Worm (Caenorhabditis elegans) whole organism, L1 larva: ENCODE data around the gene str-211.
A peak's percentile ranks its signal among the peaks of the same experiment; 100 is the strongest.

Experiments used
- C04F5.9 ChIP-seq: sonication (generic microtip); optimal IDR thresholded peaks from 2 replicates; lab custom pipeline; 2016; ENCODE audit warnings: missing genetic modification characterization, missing compliant biosample characterization
- C34B4.2 ChIP-seq: sonication (generic microtip); optimal IDR thresholded peaks from 2 replicates; lab custom pipeline; 2017; ENCODE audit warnings: mild to moderate bottlenecking, missing genetic modification characterization, missing compliant biosample characterization
- Y116A8C.19 ChIP-seq: sonication (generic microtip); optimal IDR thresholded peaks from 2 replicates; lab custom pipeline; 2016; ENCODE audit warnings: missing compliant biosample characterization, missing genetic modification characterization, borderline replicate concordance
- blmp-1 ChIP-seq: fragments of 150-350 bp; optimal IDR thresholded peaks from 2 replicates; lab custom pipeline; 2014; ENCODE audit warnings: missing biosample characterization, missing genetic modification characterization
- ceh-8 ChIP-seq: fragments of 200-800 bp; sonication (Bioruptor generic); optimal IDR thresholded peaks from 2 replicates; lab custom pipeline; 2018; ENCODE audit warnings: mild to moderate bottlenecking, missing genetic modification characterization, moderate library complexity, missing compliant biosample characterization
- ceh-90 ChIP-seq: sonication (generic microtip); optimal IDR thresholded peaks from 2 replicates; lab custom pipeline; 2016; ENCODE audit warnings: missing genetic modification characterization, missing compliant biosample characterization
- dpl-1 ChIP-seq, 3 experiments: fragments of 150-350 bp in 2 of 3; sonication (generic microtip) in 1 of 3; optimal IDR thresholded peaks; 2 replicates each; lab custom pipeline; 2014 to 2017; ENCODE audit warnings: missing biosample characterization in 3 of 3, missing genetic modification characterization in 3 of 3, missing genetic modification reagents in 3 of 3
- dsc-1 ChIP-seq: sonication (generic microtip); optimal IDR thresholded peaks from 2 replicates; lab custom pipeline; 2016; ENCODE audit warnings: mild to moderate bottlenecking, missing genetic modification characterization, missing compliant biosample characterization
- efl-1 ChIP-seq, 4 experiments: fragments of 150-350 bp; optimal IDR thresholded peaks in 3 of 4; peaks in 1 of 4; 1 replicate in 1 of 4; 2 replicates in 3 of 4; lab custom pipeline; 2014; ENCODE audit warnings: missing biosample characterization in 2 of 4, missing genetic modification characterization in 2 of 4, missing genetic modification reagents in 2 of 4
- efl-3 ChIP-seq: fragments of 200-800 bp; sonication (Bioruptor generic); optimal IDR thresholded peaks from 2 replicates; lab custom pipeline; 2018; ENCODE audit warnings: mild to moderate bottlenecking, missing genetic modification characterization, missing compliant biosample characterization
- egl-13 ChIP-seq: sonication (generic microtip); optimal IDR thresholded peaks from 2 replicates; lab custom pipeline; 2016; ENCODE audit warnings: missing genotype, missing genetic modification reagents, missing genetic modification characterization, missing compliant biosample characterization
- elt-2 ChIP-seq: sonication (generic microtip); optimal IDR thresholded peaks from 2 replicates; lab custom pipeline; 2016; ENCODE audit warnings: missing genetic modification characterization, mild to moderate bottlenecking, inconsistent platforms, missing compliant biosample characterization, missing genetic modification reagents
- elt-3 ChIP-seq, 6 experiments: fragments of 150-350 bp in 1 of 6; sonication (generic microtip); optimal IDR thresholded peaks; 2 replicates each; lab custom pipeline; 2017 to 2018; ENCODE audit warnings: missing biosample characterization in 6 of 6, missing genetic modification characterization in 6 of 6, inconsistent platforms in 1 of 6
- fkh-8 ChIP-seq: sonication (generic microtip); optimal IDR thresholded peaks from 2 replicates; lab custom pipeline; 2016; ENCODE audit warnings: mild to moderate bottlenecking, missing genetic modification characterization, missing compliant biosample characterization
- hpl-2 ChIP-seq: fragments of 150-350 bp; optimal IDR thresholded peaks from 2 replicates; lab custom pipeline; 2014; ENCODE audit warnings: missing biosample characterization, missing genetic modification reagents, missing genetic modification characterization
- irx-1 ChIP-seq: sonication (generic microtip); optimal IDR thresholded peaks from 2 replicates; lab custom pipeline; 2016; ENCODE audit warnings: missing genetic modification characterization, missing compliant biosample characterization
- lin-14 ChIP-seq: fragments of 200-800 bp; sonication (Bioruptor generic); optimal IDR thresholded peaks from 2 replicates; lab custom pipeline; 2018; ENCODE audit warnings: mild to moderate bottlenecking, missing genetic modification characterization, moderate library complexity, missing compliant biosample characterization
- lin-35 ChIP-seq, 2 experiments: fragments of 150-350 bp; optimal IDR thresholded peaks; 2 replicates each; lab custom pipeline; 2014; ENCODE audit warnings: missing biosample characterization in 2 of 2, missing genetic modification characterization in 2 of 2, missing genetic modification reagents in 2 of 2
- mdl-1 ChIP-seq, 2 experiments: fragments of 150-350 bp; optimal IDR thresholded peaks; 2 replicates each; lab custom pipeline; 2014 to 2017; ENCODE audit warnings: missing biosample characterization in 2 of 2, missing genetic modification characterization in 2 of 2, inconsistent platforms in 1 of 2
- nhr-11 ChIP-seq: fragments of 150-350 bp; optimal IDR thresholded peaks from 2 replicates; lab custom pipeline; 2014; ENCODE audit warnings: missing biosample characterization, missing genetic modification characterization
- nhr-20 ChIP-seq: sonication (generic microtip); optimal IDR thresholded peaks from 2 replicates; lab custom pipeline; 2016; ENCODE audit warnings: mild to moderate bottlenecking, missing genetic modification characterization, missing compliant biosample characterization
- nhr-47 ChIP-seq: sonication (generic microtip); optimal IDR thresholded peaks from 2 replicates; lab custom pipeline; 2016; ENCODE audit warnings: mild to moderate bottlenecking, missing genetic modification characterization, moderate library complexity, missing compliant biosample characterization
- nhr-71 ChIP-seq: sonication (generic microtip); optimal IDR thresholded peaks from 2 replicates; lab custom pipeline; 2016; ENCODE audit warnings: mild to moderate bottlenecking, missing genetic modification characterization, moderate library complexity, missing compliant biosample characterization
- nhr-84 ChIP-seq: sonication (generic microtip); optimal IDR thresholded peaks from 2 replicates; lab custom pipeline; 2017; ENCODE audit warnings: missing biosample characterization, missing genetic modification characterization
- nhr-85 ChIP-seq: sonication (generic microtip); peaks from one replicate; lab custom pipeline; 2016; ENCODE audit warnings: missing genetic modification characterization, inconsistent platforms, missing compliant biosample characterization
- sox-4 ChIP-seq: sonication (generic microtip); optimal IDR thresholded peaks from 2 replicates; lab custom pipeline; 2016; ENCODE audit warnings: missing genetic modification characterization, missing compliant biosample characterization
- unc-98 ChIP-seq: fragments of 200-800 bp; sonication (Bioruptor generic); IDR thresholded peaks from 2 replicates; pipeline ENCODE4 v1.3.6; 2022; ENCODE audit warnings: missing genetic modification characterization, missing compliant biosample characterization
- xbp-1 ChIP-seq: sonication (generic microtip); optimal IDR thresholded peaks from 2 replicates; lab custom pipeline; 2016; ENCODE audit warnings: missing genetic modification characterization, missing compliant biosample characterization
- ztf-11 ChIP-seq, 2 experiments: sonication (generic microtip); optimal IDR thresholded peaks; 2 replicates each; lab custom pipeline; 2016 to 2017; ENCODE audit warnings: missing genetic modification characterization in 2 of 2, missing biosample characterization in 1 of 2, missing compliant biosample characterization in 1 of 2

str-211 gene

DNA sequence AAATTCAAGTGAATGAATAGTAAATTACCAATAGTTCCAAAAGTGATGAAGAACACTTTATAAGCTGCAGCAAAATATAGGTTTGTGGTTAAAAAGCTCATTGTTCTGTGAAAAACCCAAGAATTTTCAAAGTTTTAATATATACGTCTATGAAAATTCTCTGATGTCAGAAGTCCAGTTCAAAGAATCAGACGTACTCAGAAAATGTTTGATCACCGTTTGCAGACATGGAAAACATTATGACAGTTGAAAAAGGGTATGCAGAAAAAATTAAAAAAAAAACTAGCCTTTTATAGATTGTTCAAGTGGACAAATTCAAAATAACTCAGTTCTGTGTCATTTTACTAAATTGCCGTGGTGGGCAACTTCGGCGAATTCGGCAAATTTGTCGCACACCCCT is 30.6 kb upstream of the str-211 start, which contains the start of gene srsx-10:
Gene srsx-10 (minus strand): TSS at position 101 of the 400 bp plus-strand sequence.
- TF ChIP-seq nhr-71 (tag; lab: Kevin White, UChicago) (peak; percentile 22), C34B4.2 (no peak), sox-4 (peak; percentile 29)

- TF ChIP-seq irx-1 (tag; lab: Kevin White, UChicago) (no peak), dsc-1 (tag; lab: Kevin White, UChicago) (no peak), nhr-11 (no peak), hpl-2 (GFP tag; lab: Kevin White, UChicago) (no peak)
- TF ChIP-seq, all 84 proteins: peak for 0
Observed at ce11 chrV:4972943-4973342, 28.8 kb upstream of the str-211 start, which contains the start of gene srsx-9. Gene srsx-9 (minus strand): TSS chrV:4973043.

- TF ChIP-seq nhr-20 (tag; lab: Kevin White, UChicago): peak; percentile 35
- TF ChIP-seq dpl-1 (GFP tag; optimal IDR thresholded peaks at IDR 0.05; lab: Kevin White, UChicago): no peak
- no peak for TF ChIP-seq Y116A8C.19 (tag; lab: Kevin White, UChicago)
- TF ChIP-seq elt-3 (tag; optimal IDR thresholded peaks at IDR 0.05; lab: Kevin White, UChicago): peak in 1 of 6 experiments; percentile 25
- peak; percentile 19 for TF ChIP-seq fkh-8
- TF ChIP-seq blmp-1 (tag; lab: Kevin White, UChicago): peak; percentile 79
- TF ChIP-seq elt-2 (tag; lab: Kevin White, UChicago): peak; percentile 14
- no peak for TF ChIP-seq egl-13 (tag; lab: Kevin White, UChicago)
- no peak for TF ChIP-seq sox-4
- peak in 1 of 2 experiments; percentile 48 for TF ChIP-seq lin-35 (GFP tag; optimal IDR thresholded peaks at IDR 0.05; lab: Kevin White, UChicago)
- peak in 1 of 2 experiments; percentile 5 for TF ChIP-seq mdl-1 (tag; optimal IDR thresholded peaks at IDR 0.05; lab: Kevin White, UChicago)
- TF ChIP-seq nhr-71 (tag; lab: Kevin White, UChicago): peak; percentile 22
Observed at ce11 chrV:4969503-4969902, 25.4 kb upstream of the str-211 start.

DNA sequence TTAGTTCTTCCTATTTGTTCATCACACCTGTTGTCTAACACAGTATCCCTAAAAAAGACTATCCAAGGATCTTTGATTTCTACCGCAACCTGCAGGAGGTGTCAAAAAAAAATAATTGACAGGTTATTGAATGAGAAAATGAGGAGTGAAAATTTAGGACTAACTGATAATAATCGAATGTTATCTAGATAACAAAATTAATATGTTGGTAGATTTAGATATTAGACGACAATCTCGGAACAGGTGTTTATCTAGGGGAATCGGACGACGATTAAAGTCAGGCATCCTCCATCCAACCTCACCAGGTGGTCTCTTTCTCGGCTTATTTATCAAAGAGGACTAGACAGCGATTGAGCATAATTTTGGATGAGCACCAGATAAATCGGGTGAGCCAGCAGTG is 24.7 kb upstream of the str-211 start:
- TF ChIP-seq ztf-11 (tag; optimal IDR thresholded peaks at IDR 0.05; lab: Kevin White, UChicago) (no peak), xbp-1 (tag; lab: Kevin White, UChicago) (no peak), dsc-1 (tag; lab: Kevin White, UChicago) (no peak)

- no peak for TF ChIP-seq C04F5.9 (tag; lab: Kevin White, UChicago)
- TF ChIP-seq nhr-71 (tag; lab: Kevin White, UChicago): peak; percentile 15
- peak; percentile 66 for TF ChIP-seq lin-14 (GFP tag; lab: Kevin White, UChicago)
- peak; percentile 10 for TF ChIP-seq nhr-47
- TF ChIP-seq nhr-84 (tag; lab: Kevin White, UChicago): no peak
- peak; percentile 83 for TF ChIP-seq ceh-8 (GFP tag; lab: Kevin White, UChicago)
- TF ChIP-seq dsc-1 (tag; lab: Kevin White, UChicago): peak; percentile 60
Observed at ce11 chrV:4967238-4967637, 23.1 kb upstream of the str-211 start.

ce11 chrV:4965790-4966189 is 21.7 kb upstream of the str-211 start:
- TF ChIP-seq efl-1 (optimal IDR thresholded peaks at IDR 0.05; lab: Kevin White, UChicago) (no peak), efl-1 (GFP tag; optimal IDR thresholded peaks at IDR 0.05 in 1 of 2; lab: Kevin White, UChicago) (peak in 1 of 2 experiments; percentile 78), nhr-85 (tag; lab: Kevin White, UChicago) (peak; percentile 77), dsc-1 (tag; lab: Kevin White, UChicago) (no peak), nhr-71 (tag; lab: Kevin White, UChicago) (peak; percentile 7)

DNA sequence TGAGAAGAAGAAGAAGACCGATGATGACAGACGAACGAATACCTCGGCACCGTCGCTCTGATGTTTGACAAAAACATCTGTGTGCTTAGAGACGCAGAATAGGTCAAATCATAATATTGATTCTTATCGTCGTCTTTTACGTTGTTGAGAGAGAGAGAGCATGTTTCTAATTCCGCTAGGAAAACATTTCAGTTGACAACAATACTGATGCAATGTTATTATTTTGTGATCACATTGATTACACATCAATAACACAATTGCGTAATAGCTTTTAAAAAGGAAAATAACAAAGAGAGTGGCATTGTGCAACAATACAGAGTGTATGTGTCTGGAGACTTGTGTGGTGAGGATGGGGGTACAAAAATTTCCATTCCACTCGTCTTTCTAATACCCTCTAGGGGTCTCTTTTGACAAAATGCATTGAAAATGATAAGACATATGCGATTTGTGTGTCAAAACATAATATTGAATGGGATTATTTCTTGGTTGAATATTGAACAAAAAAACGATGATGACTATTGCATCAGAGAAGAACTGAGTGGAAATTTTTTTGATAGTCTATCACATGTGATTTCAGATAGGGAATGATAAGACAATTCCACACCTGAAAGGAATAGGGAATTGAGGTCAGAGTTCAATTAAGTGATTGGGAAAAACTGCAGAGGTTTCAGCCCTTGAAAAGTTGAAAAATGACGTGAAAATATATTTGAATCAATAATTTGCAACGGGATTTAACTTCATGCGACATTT is 20.7 kb upstream of the str-211 start:
- TF ChIP-seq nhr-84 (tag; lab: Kevin White, UChicago): no peak
- TF ChIP-seq efl-3 (GFP tag; lab: Kevin White, UChicago): no peak
- TF ChIP-seq ceh-90 (tag; lab: Kevin White, UChicago): no peak
- peak; percentile 64 for TF ChIP-seq elt-2 (tag; lab: Kevin White, UChicago)
- peak in 1 of 2 experiments; percentile 30 for TF ChIP-seq lin-35 (GFP tag; optimal IDR thresholded peaks at IDR 0.05; lab: Kevin White, UChicago)
- TF ChIP-seq nhr-85 (tag; lab: Kevin White, UChicago): peak; percentile 57
- TF ChIP-seq unc-98: no peak
